Fruit fly (Drosophila melanogaster) whole organism, embryonic: ENCODE results near the gene CycG.

ENCODE experiments used
- Atf3 ChIP-seq: fragments of 200-800 bp; sonication (Bioruptor generic); optimal IDR thresholded peaks from 3 replicates; lab custom pipeline; 2016; ENCODE audit warnings: missing biosample characterization, missing genetic modification characterization
- CG10462 ChIP-seq: fragments of 200-800 bp; sonication (Bioruptor generic); optimal IDR thresholded peaks from 2 replicates; lab custom pipeline; 2016; ENCODE audit warnings: missing biosample characterization, missing genetic modification characterization
- CG10959 ChIP-seq: fragments of 200-800 bp; sonication (Bioruptor generic); IDR thresholded peaks from 2 replicates; pipeline ENCODE4 v1.3.6; 2022; ENCODE audit warnings: missing biosample characterization, missing genetic modification characterization
- CG11456 ChIP-seq: fragments of 200-800 bp; sonication (Bioruptor generic); IDR thresholded peaks from 3 replicates; pipeline ENCODE4 v1.3.6; 2022; ENCODE audit warnings: missing biosample characterization, missing genetic modification characterization
- CG13424 ChIP-seq: fragments of 200-800 bp; sonication (Bioruptor generic); optimal IDR thresholded peaks from 2 replicates; lab custom pipeline; 2019; ENCODE audit warnings: missing biosample characterization, mild to moderate bottlenecking, missing genetic modification characterization, moderate library complexity
- CG1602 ChIP-seq: fragments of 200-800 bp; sonication (Bioruptor generic); optimal IDR thresholded peaks from 3 replicates; lab custom pipeline; 2016; ENCODE audit warnings: missing biosample characterization, missing genetic modification characterization
- CG16815 ChIP-seq: fragments of 200-800 bp; sonication (Bioruptor generic); optimal IDR thresholded peaks from 3 replicates; lab custom pipeline; 2017; ENCODE audit warnings: missing biosample characterization, mild to moderate bottlenecking, missing genetic modification characterization
- CG17361 ChIP-seq: fragments of 200-800 bp; sonication (Bioruptor generic); IDR thresholded peaks from 3 replicates; pipeline ENCODE4 v1.3.6; 2022; ENCODE audit warnings: missing biosample characterization, missing genetic modification characterization
- CG17568 ChIP-seq: fragments of 200-800 bp; sonication (Bioruptor generic); optimal IDR thresholded peaks from 2 replicates; lab custom pipeline; 2018; ENCODE audit warnings: missing biosample characterization, mild to moderate bottlenecking, missing genetic modification characterization, moderate library complexity
- CG1832 ChIP-seq: fragments of 200-800 bp; sonication (Bioruptor generic); optimal IDR thresholded peaks from 2 replicates; lab custom pipeline; 2017; ENCODE audit warnings: missing biosample characterization, mild to moderate bottlenecking, missing genetic modification characterization, inconsistent platforms
- CG18619 ChIP-seq: fragments of 200-800 bp; sonication (Bioruptor generic); optimal IDR thresholded peaks from 3 replicates; lab custom pipeline; 2017; ENCODE audit warnings: missing biosample characterization, mild to moderate bottlenecking, missing genetic modification characterization
- CG32532 ChIP-seq: fragments of 200-800 bp; sonication (Bioruptor generic); IDR thresholded peaks from 2 replicates; pipeline ENCODE4 v1.3.6; 2022; ENCODE audit warnings: missing biosample characterization, missing genetic modification characterization
- CG3995 ChIP-seq: fragments of 200-800 bp; sonication (Bioruptor generic); optimal IDR thresholded peaks from 3 replicates; lab custom pipeline; 2016; ENCODE audit warnings: missing biosample characterization, missing genetic modification characterization
- CG43689 ChIP-seq: fragments of 200-800 bp; sonication (Bioruptor generic); IDR thresholded peaks from 2 replicates; pipeline ENCODE4 v1.3.6; 2022; ENCODE audit warnings: missing biosample characterization, missing genetic modification characterization
- CG5180 ChIP-seq: fragments of 200-800 bp; sonication (Bioruptor generic); optimal IDR thresholded peaks from 3 replicates; lab custom pipeline; 2017; ENCODE audit warnings: missing biosample characterization, missing genetic modification characterization, mild to moderate bottlenecking, moderate library complexity, missing genetic modification reagents
- CG6689 ChIP-seq: fragments of 200-800 bp; sonication (Bioruptor generic); IDR thresholded peaks from 2 replicates; pipeline ENCODE4 v1.3.6; 2022; ENCODE audit warnings: missing biosample characterization, missing genetic modification characterization
- CG8388 ChIP-seq: fragments of 200-800 bp; sonication (Bioruptor generic); optimal IDR thresholded peaks from 2 replicates; lab custom pipeline; 2019; ENCODE audit warnings: missing biosample characterization, mild to moderate bottlenecking, missing genetic modification characterization, moderate library complexity
- Dll ChIP-seq: fragments of 200-800 bp; sonication (Bioruptor generic); IDR thresholded peaks from 4 replicates; pipeline ENCODE4 v1.3.6; 2022; ENCODE audit warnings: missing biosample characterization, missing genetic modification characterization; ENCODE audit not compliant: partially characterized antibody
- E2f2 ChIP-seq: fragments of 200-800 bp; sonication (Bioruptor generic); IDR thresholded peaks from 2 replicates; pipeline ENCODE4 v1.3.6; 2022; ENCODE audit warnings: missing biosample characterization, missing genetic modification characterization
- Hmx ChIP-seq: fragments of 200-800 bp; sonication (Bioruptor generic); optimal IDR thresholded peaks from 2 replicates; lab custom pipeline; 2016; ENCODE audit warnings: missing biosample characterization, missing genetic modification characterization
- Hr51 ChIP-seq, 2 experiments: fragments of 200-800 bp; sonication (Bioruptor generic); optimal IDR thresholded peaks; 2 replicates in 1 of 2; 3 replicates in 1 of 2; lab custom pipeline; 2016 to 2018; ENCODE audit warnings: missing biosample characterization in 2 of 2, missing genetic modification characterization in 2 of 2, mild to moderate bottlenecking in 1 of 2, moderate library complexity in 1 of 2
- Jarid2 ChIP-seq: fragments of 200-800 bp; sonication (Bioruptor generic); optimal IDR thresholded peaks from 3 replicates; lab custom pipeline; 2017; ENCODE audit warnings: mild to moderate bottlenecking, missing biosample characterization, missing genetic modification reagents, missing genetic modification characterization
- MESR4 ChIP-seq: fragments of 200-800 bp; sonication (Bioruptor generic); optimal IDR thresholded peaks from 2 replicates; lab custom pipeline; 2018; ENCODE audit warnings: missing biosample characterization, mild to moderate bottlenecking, missing genetic modification characterization, moderate library complexity
- Poxn ChIP-seq: fragments of 200-800 bp; sonication (Bioruptor generic); IDR thresholded peaks from 2 replicates; pipeline ENCODE4 v1.3.6; 2022; ENCODE audit warnings: missing biosample characterization, missing genetic modification characterization
- Spps ChIP-seq: fragments of 200-800 bp; sonication (Bioruptor generic); optimal IDR thresholded peaks from 2 replicates; lab custom pipeline; 2018; ENCODE audit warnings: missing biosample characterization, mild to moderate bottlenecking, missing genetic modification characterization
- TFAM ChIP-seq: fragments of 200-800 bp; sonication (Bioruptor generic); optimal IDR thresholded peaks from 2 replicates; lab custom pipeline; 2017; ENCODE audit warnings: missing biosample characterization, missing genetic modification characterization, inconsistent platforms
- YL-1 ChIP-seq: fragments of 200-800 bp; sonication (Bioruptor generic); optimal IDR thresholded peaks from 3 replicates; lab custom pipeline; 2017; ENCODE audit warnings: missing biosample characterization, mild to moderate bottlenecking, missing genetic modification characterization
- cas ChIP-seq: fragments of 200-800 bp; sonication (Bioruptor generic); IDR thresholded peaks from 2 replicates; pipeline ENCODE4 v1.3.6; 2022; ENCODE audit warnings: missing biosample characterization, missing genetic modification characterization
- eve ChIP-seq, 2 experiments: fragments of >200 bp; optimal IDR thresholded peaks; 2 replicates each; lab custom pipeline; 2017; ENCODE audit warnings: missing biosample characterization in 2 of 2, missing genetic modification characterization in 2 of 2
- fd96Cb ChIP-seq: fragments of 200-800 bp; sonication (Bioruptor generic); optimal IDR thresholded peaks from 2 replicates; lab custom pipeline; 2018; ENCODE audit warnings: missing biosample characterization, mild to moderate bottlenecking, missing genetic modification characterization, moderate library complexity
- fru ChIP-seq: fragments of >200 bp; optimal IDR thresholded peaks from 2 replicates; lab custom pipeline; 2017
- ftz-f1 ChIP-seq: fragments of 200-800 bp; sonication (Bioruptor generic); optimal IDR thresholded peaks from 2 replicates; lab custom pipeline; 2016; ENCODE audit warnings: missing biosample characterization, missing genetic modification characterization
- grau ChIP-seq: fragments of 200-800 bp; optimal IDR thresholded peaks from 3 replicates; lab custom pipeline; 2019; ENCODE audit warnings: missing biosample characterization, mild to moderate bottlenecking, missing genetic modification characterization, moderate library complexity
- ham ChIP-seq: fragments of 200-800 bp; sonication (Bioruptor generic); IDR thresholded peaks from 2 replicates; pipeline ENCODE4 v1.3.6; 2022; ENCODE audit warnings: missing biosample characterization, missing genetic modification characterization
- hkb ChIP-seq, 2 experiments: fragments of 200-800 bp in 1 of 2; fragments of >200 bp in 1 of 2; sonication (Bioruptor generic) in 1 of 2; IDR thresholded peaks in 1 of 2; optimal IDR thresholded peaks in 1 of 2; 2 replicates each; pipeline versions ENCODE4 v1.3.6 to Lab custom; 2017 to 2022; ENCODE audit warnings: missing biosample characterization in 1 of 2, missing genetic modification characterization in 1 of 2
- jing ChIP-seq: fragments of 200-800 bp; sonication (Bioruptor generic); optimal IDR thresholded peaks from 2 replicates; lab custom pipeline; 2018; ENCODE audit warnings: missing biosample characterization, mild to moderate bottlenecking, missing genetic modification characterization
- klu ChIP-seq: fragments of 200-800 bp; sonication (Bioruptor generic); IDR thresholded peaks from 2 replicates; pipeline ENCODE4 v1.3.6; 2022; ENCODE audit warnings: missing biosample characterization, missing genetic modification characterization
- knrl ChIP-seq: fragments of 200-800 bp; sonication (Bioruptor generic); IDR thresholded peaks from 3 replicates; pipeline ENCODE4 v1.3.6; 2022; ENCODE audit warnings: missing biosample characterization, missing genetic modification characterization; ENCODE audit not compliant: partially characterized antibody
- mirr ChIP-seq: fragments of 200-800 bp; sonication (Bioruptor generic); optimal IDR thresholded peaks from 3 replicates; lab custom pipeline; 2018; ENCODE audit warnings: missing biosample characterization, mild to moderate bottlenecking, missing genetic modification characterization
- oc ChIP-seq: fragments of 200-800 bp; sonication (Bioruptor generic); optimal IDR thresholded peaks from 2 replicates; lab custom pipeline; 2018; ENCODE audit warnings: missing biosample characterization, mild to moderate bottlenecking, missing genetic modification characterization, moderate library complexity
- org-1 ChIP-seq: fragments of 200-800 bp; sonication (Bioruptor generic); optimal IDR thresholded peaks from 2 replicates; lab custom pipeline; 2017; ENCODE audit warnings: missing biosample characterization, missing genetic modification characterization
- otp ChIP-seq: fragments of 200-800 bp; sonication (Bioruptor generic); IDR thresholded peaks from 3 replicates; pipeline ENCODE4, ENCODE4 v1.3.6; 2022; ENCODE audit warnings: missing biosample characterization, missing genetic modification characterization
- pum ChIP-seq: fragments of 200-800 bp; sonication (Bioruptor generic); optimal IDR thresholded peaks from 2 replicates; lab custom pipeline; 2016; ENCODE audit warnings: missing biosample characterization, missing genetic modification characterization
- ranshi ChIP-seq: fragments of 200-800 bp; sonication (Bioruptor generic); IDR thresholded peaks from 2 replicates; pipeline ENCODE4 v1.3.6; 2022; ENCODE audit warnings: missing biosample characterization, missing genetic modification characterization
- seq ChIP-seq: fragments of 200-800 bp; sonication (Bioruptor generic); IDR thresholded peaks from 2 replicates; pipeline ENCODE4 v1.3.6; 2022; ENCODE audit warnings: missing biosample characterization, missing genetic modification characterization
- shn ChIP-seq: fragments of 200-800 bp; sonication (Bioruptor generic); optimal IDR thresholded peaks from 3 replicates; lab custom pipeline; 2016; ENCODE audit warnings: missing biosample characterization, missing genetic modification characterization
- sob ChIP-seq: fragments of 200-800 bp; sonication (Bioruptor generic); IDR thresholded peaks from 2 replicates; pipeline ENCODE4 v1.3.6; 2022; ENCODE audit warnings: missing biosample characterization, missing genetic modification characterization
- tx ChIP-seq: fragments of 200-800 bp; sonication (Bioruptor generic); optimal IDR thresholded peaks from 2 replicates; lab custom pipeline; 2016; ENCODE audit warnings: missing biosample characterization, missing genetic modification characterization
- usp ChIP-seq: fragments of >200 bp; optimal IDR thresholded peaks from 2 replicates; lab custom pipeline; 2017; ENCODE audit warnings: missing biosample characterization, missing genetic modification characterization
- vnd ChIP-seq: fragments of 200-800 bp; sonication (Bioruptor generic); IDR thresholded peaks from 3 replicates; pipeline ENCODE4 v1.3.6; 2022; ENCODE audit warnings: missing biosample characterization, missing genetic modification characterization; ENCODE audit not compliant: partially characterized antibody
- zen2 ChIP-seq: fragments of 200-800 bp; sonication (Bioruptor generic); IDR thresholded peaks from 3 replicates; pipeline ENCODE4 v1.3.6; 2022; ENCODE audit warnings: missing biosample characterization, missing genetic modification characterization; ENCODE audit not compliant: partially characterized antibody

Gene CycG

DNA sequence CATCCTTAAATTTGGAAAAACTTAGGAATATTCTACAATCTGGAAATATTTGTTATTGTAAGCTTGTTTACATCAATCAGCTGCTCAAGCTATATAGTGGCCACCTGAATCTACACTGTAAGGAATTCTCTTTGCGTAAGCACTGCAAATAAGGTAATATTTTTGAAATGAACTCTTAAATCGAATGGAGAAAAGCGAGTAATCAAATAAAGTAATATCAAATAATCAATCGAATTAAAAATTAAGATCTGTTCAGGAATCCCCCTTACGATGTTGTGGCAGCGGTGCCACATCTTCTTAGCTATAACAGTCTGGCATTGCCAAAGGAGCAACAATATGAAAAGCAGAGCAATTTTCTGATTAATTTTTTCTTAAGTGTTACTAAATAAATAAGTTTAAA lies 3.5 kb upstream of the CycG start, which contains the start of the genes Mnat9 and CG1792 (continued):
- TF ChIP-seq Jarid2 (GFP tag; lab: Kevin White, UChicago) (peak; percentile 88), CG43689 (peak; percentile 99), CG1832 (GFP tag; lab: Kevin White, UChicago) (no peak), shn (peak; percentile 99), mirr (peak; percentile 95), CG10959 (peak; percentile 97), CG17361 (GFP tag; lab: Robert Waterston, UW) (peak; percentile 98), otp (GFP tag; lab: Robert Waterston, UW) (peak; percentile 99), vnd (GFP tag; lab: Robert Waterston, UW) (no peak), Spps (tag; lab: Kevin White, UChicago) (peak; percentile 95), Hmx (GFP tag; lab: Kevin White, UChicago) (peak; percentile 97), CG5180 (GFP tag; lab: Kevin White, UChicago) (peak; percentile 83), ham (GFP tag; lab: Robert Waterston, UW) (peak; percentile 96), Hr51 (GFP tag; optimal IDR thresholded peaks at IDR 0.05; lab: Kevin White, UChicago) (peak; percentile 98), MESR4 (GFP tag; lab: Kevin White, UChicago) (peak; percentile 91), cas (GFP tag; lab: Robert Waterston, UW) (peak; percentile 98), YL-1 (peak; percentile 96), CG6689 (GFP tag; lab: Robert Waterston, UW) (peak; percentile 99), TFAM (GFP tag; lab: Kevin White, UChicago) (peak; percentile 92), CG16815 (peak; percentile 98), hkb (optimal IDR thresholded peaks at IDR 0.05; lab: Kevin White, UChicago) (no peak), hkb (GFP tag; IDR thresholded peaks at IDR 0.05; lab: Robert Waterston, UW) (peak; percentile 99), knrl (GFP tag; lab: Robert Waterston, UW) (no peak), CG18619 (GFP tag; lab: Kevin White, UChicago) (peak; percentile 97), eve (GFP tag; optimal IDR thresholded peaks at IDR 0.05; lab: Kevin White, UChicago) (no peak), ftz-f1 (GFP tag; lab: Kevin White, UChicago) (peak; percentile 80), CG8388 (GFP tag; lab: Kevin White, UChicago) (peak; percentile 96), seq (GFP tag; lab: Robert Waterston, UW) (peak; percentile 98), fd96Cb (tag; lab: Kevin White, UChicago) (peak; percentile 99), Dll (GFP tag; lab: Robert Waterston, UW) (0 out of 4 replicates have a peak, but pooled peaks have one; percentile 37), E2f2 (GFP tag; lab: Robert Waterston, UW) (peak; percentile 86), sob (peak; percentile 100), pum (peak; percentile 98), CG32532 (GFP tag; lab: Robert Waterston, UW) (peak; percentile 100), org-1 (GFP tag; lab: Kevin White, UChicago) (peak; percentile 93), CG11456 (GFP tag; lab: Robert Waterston, UW) (peak; percentile 100), fru (lab: Kevin White, UChicago) (no peak), Poxn (GFP tag; lab: Robert Waterston, UW) (peak; percentile 96), usp (GFP tag; lab: Kevin White, UChicago) (no peak), jing (GFP tag; lab: Kevin White, UChicago) (peak; percentile 98), grau (tag; lab: Kevin White, UChicago) (peak; percentile 96), CG10462 (GFP tag; lab: Kevin White, UChicago) (peak; percentile 96), zen2 (no peak), tx (GFP tag; lab: Kevin White, UChicago) (peak; percentile 99), Atf3 (GFP tag; lab: Kevin White, UChicago) (peak; percentile 98), CG3995 (GFP tag; lab: Kevin White, UChicago) (peak; percentile 84), CG17568 (GFP tag; lab: Kevin White, UChicago) (no peak), CG1602 (peak; percentile 99), ranshi (GFP tag; lab: Robert Waterston, UW) (peak; percentile 99), klu (GFP tag; lab: Robert Waterston, UW) (peak; percentile 97), CG13424 (tag; lab: Kevin White, UChicago) (peak; percentile 98), oc (tag; lab: Kevin White, UChicago) (peak; percentile 98)
